Worm (Caenorhabditis elegans) whole organism, L2 larva: Measurements from ENCODE around the gene nhr-70.

ENCODE experiments used
- F13H6.1 ChIP-seq: sonication (generic microtip); optimal IDR thresholded peaks from 2 replicates; lab custom pipeline; 2016; ENCODE audit warnings: missing genetic modification characterization, missing compliant biosample characterization
- egl-27 ChIP-seq: sonication (generic microtip); optimal IDR thresholded peaks from 3 replicates; lab custom pipeline; 2017; ENCODE audit warnings: missing biosample characterization, missing genetic modification reagents, missing genetic modification characterization
- gmeb-1 ChIP-seq: fragments of 150-350 bp; optimal IDR thresholded peaks from 2 replicates; lab custom pipeline; 2014; ENCODE audit warnings: missing biosample characterization, missing genetic modification characterization
- lsy-2 ChIP-seq, 2 experiments: fragments of 150-350 bp in 1 of 2; sonication (generic microtip) in 1 of 2; optimal IDR thresholded peaks; 2 replicates each; lab custom pipeline; 2014 to 2017; ENCODE audit warnings: missing biosample characterization in 2 of 2, missing genetic modification characterization in 2 of 2
- mab-5 ChIP-seq: fragments of 150-350 bp; optimal IDR thresholded peaks from 2 replicates; lab custom pipeline; 2014; ENCODE audit warnings: missing biosample characterization, missing genetic modification characterization
- nhr-11 ChIP-seq: fragments of 150-350 bp; optimal IDR thresholded peaks from 2 replicates; lab custom pipeline; 2014; ENCODE audit warnings: missing biosample characterization, missing genetic modification characterization
- nhr-12 ChIP-seq: fragments of 150-350 bp; optimal IDR thresholded peaks from 2 replicates; lab custom pipeline; 2014; ENCODE audit warnings: missing biosample characterization, missing genetic modification characterization
- nhr-23 ChIP-seq: fragments of 150-350 bp; optimal IDR thresholded peaks from 2 replicates; lab custom pipeline; 2014; ENCODE audit warnings: missing biosample characterization, missing genetic modification reagents, missing genetic modification characterization
- skn-1 ChIP-seq: sonication (generic microtip); optimal IDR thresholded peaks from 2 replicates; lab custom pipeline; 2017; ENCODE audit warnings: missing biosample characterization, missing genetic modification characterization
- snpc-4 ChIP-seq: fragments of 150-350 bp; optimal IDR thresholded peaks from 2 replicates; lab custom pipeline; 2014; ENCODE audit warnings: missing biosample characterization, missing genetic modification characterization
- unc-55 ChIP-seq: fragments of 150-350 bp; sonication (generic microtip); optimal IDR thresholded peaks from 3 replicates; lab custom pipeline; 2014; ENCODE audit warnings: missing biosample characterization, missing genetic modification reagents, missing genetic modification characterization
- unc-62 ChIP-seq: fragments of 150-350 bp; optimal IDR thresholded peaks from 2 replicates; lab custom pipeline; 2014; ENCODE audit warnings: missing biosample characterization, missing genetic modification reagents, missing genetic modification characterization
- zag-1 ChIP-seq: fragments of 150-350 bp; optimal IDR thresholded peaks from 2 replicates; lab custom pipeline; 2014; ENCODE audit warnings: missing biosample characterization, missing genetic modification characterization
- ztf-1 ChIP-seq: fragments of 200-800 bp; sonication (Bioruptor generic); conservative IDR thresholded peaks from 2 replicates; pipeline ENCODE4 v1.3.6; 2022; ENCODE audit warnings: missing genetic modification characterization, missing compliant biosample characterization

DNA sequence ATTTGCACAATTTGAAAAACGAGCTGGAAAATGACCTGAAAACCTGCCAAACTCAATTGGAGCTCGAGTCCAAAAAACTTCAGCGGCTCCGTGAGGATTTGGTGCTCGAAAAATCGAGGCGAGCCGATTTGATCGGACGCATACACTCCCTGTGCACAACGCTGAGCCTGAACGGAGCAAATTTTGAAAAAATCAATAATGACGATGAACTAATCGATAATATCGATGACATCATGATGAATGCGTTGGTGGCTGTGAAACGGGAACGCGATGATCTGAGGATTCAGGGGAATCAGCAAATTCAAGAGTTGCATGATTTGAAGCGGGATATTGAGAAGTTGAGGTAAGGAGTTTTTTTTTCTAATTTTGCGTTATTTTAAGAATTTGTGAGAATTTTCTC lies 10.9 kb upstream of the nhr-70 start:
- TF ChIP-seq zag-1 (tag; lab: Kevin White, UChicago) (no peak), mab-5 (tag; lab: Kevin White, UChicago) (no peak), egl-27 (no peak), nhr-23 (tag; lab: Kevin White, UChicago) (no peak), nhr-11 (no peak), skn-1 (tag; lab: Kevin White, UChicago) (no peak), ztf-1 (GFP tag; lab: Robert Waterston, UW) (no peak), unc-62 (GFP tag; lab: Kevin White, UChicago) (no peak), nhr-12 (tag; lab: Kevin White, UChicago) (no peak), unc-55 (GFP tag; lab: Kevin White, UChicago) (no peak), F13H6.1 (tag; lab: Kevin White, UChicago) (no peak), gmeb-1 (no peak), lsy-2 (tag; optimal IDR thresholded peaks at IDR 0.05; lab: Kevin White, UChicago) (no peak), snpc-4 (tag; lab: Kevin White, UChicago) (no peak)
